Fruit fly (Drosophila melanogaster) whole organism, embryonic: ENCODE measurements around the gene CG43922.

Experiments
- Antp ChIP-seq: fragments of 200-800 bp; sonication (Bioruptor generic); optimal IDR thresholded peaks from 3 replicates; lab custom pipeline; 2016; ENCODE audit warnings: missing biosample characterization, missing genetic modification characterization
- Awh ChIP-seq: fragments of 200-800 bp; sonication (Bioruptor generic); IDR thresholded peaks from 2 replicates; pipeline ENCODE4, ENCODE4 v1.3.6; 2022; ENCODE audit warnings: missing biosample characterization, missing genetic modification characterization
- Blimp-1 ChIP-seq: fragments of 200-800 bp; sonication (Bioruptor generic); optimal IDR thresholded peaks from 3 replicates; lab custom pipeline; 2018; ENCODE audit warnings: missing biosample characterization, missing genetic modification characterization, mild to moderate bottlenecking, moderate library complexity, missing genetic modification reagents
- CG10366 ChIP-seq: fragments of 200-800 bp; sonication (Bioruptor generic); IDR thresholded peaks from 2 replicates; pipeline ENCODE4 v1.3.6; 2022; ENCODE audit warnings: missing biosample characterization, missing genetic modification characterization
- CG11456 ChIP-seq: fragments of 200-800 bp; sonication (Bioruptor generic); IDR thresholded peaks from 3 replicates; pipeline ENCODE4 v1.3.6; 2022; ENCODE audit warnings: missing biosample characterization, missing genetic modification characterization
- CG15269 ChIP-seq: fragments of 200-800 bp; sonication (Bioruptor generic); optimal IDR thresholded peaks from 2 replicates; lab custom pipeline; 2018; ENCODE audit warnings: missing biosample characterization, mild to moderate bottlenecking, missing genetic modification characterization, moderate library complexity
- CG15696 ChIP-seq: fragments of 200-800 bp; sonication (Bioruptor generic); optimal IDR thresholded peaks from 2 replicates; lab custom pipeline; 2019; ENCODE audit warnings: missing biosample characterization, mild to moderate bottlenecking, missing genetic modification characterization, moderate library complexity
- CG1603 ChIP-seq: fragments of 200-800 bp; sonication (Bioruptor generic); optimal IDR thresholded peaks from 2 replicates; lab custom pipeline; 2019; ENCODE audit warnings: missing biosample characterization, mild to moderate bottlenecking, missing genetic modification characterization, moderate library complexity
- CG16779 ChIP-seq: fragments of 200-800 bp; sonication (Bioruptor generic); IDR thresholded peaks from 2 replicates; pipeline ENCODE4 v1.3.6; 2022; ENCODE audit warnings: missing biosample characterization, missing genetic modification characterization
- CG2120 ChIP-seq: fragments of 200-800 bp; sonication (Bioruptor generic); optimal IDR thresholded peaks from 3 replicates; lab custom pipeline; 2016; ENCODE audit warnings: missing biosample characterization, missing genetic modification characterization
- CG2678 ChIP-seq: fragments of 200-800 bp; sonication (Bioruptor generic); optimal IDR thresholded peaks from 3 replicates; lab custom pipeline; 2019; ENCODE audit warnings: missing biosample characterization, mild to moderate bottlenecking, missing genetic modification characterization, moderate library complexity
- CG2712 ChIP-seq: fragments of 200-800 bp; optimal IDR thresholded peaks from 3 replicates; lab custom pipeline; 2019; ENCODE audit warnings: missing biosample characterization, mild to moderate bottlenecking, missing genetic modification characterization, moderate library complexity
- CG2875 ChIP-seq: fragments of 200-800 bp; sonication (Bioruptor generic); optimal IDR thresholded peaks from 2 replicates; lab custom pipeline; 2017; ENCODE audit warnings: missing biosample characterization, mild to moderate bottlenecking, missing genetic modification characterization, missing genetic modification reagents
- CG30403 ChIP-seq: fragments of 200-800 bp; sonication (Bioruptor generic); optimal IDR thresholded peaks from 3 replicates; lab custom pipeline; 2016; ENCODE audit warnings: missing biosample characterization, missing genetic modification characterization
- CG32767 ChIP-seq: fragments of 200-800 bp; sonication (Bioruptor generic); IDR thresholded peaks from 2 replicates; pipeline ENCODE4 v1.3.6; 2022; ENCODE audit warnings: missing biosample characterization, missing genetic modification characterization
- CG3407 ChIP-seq: fragments of 200-800 bp; sonication (Bioruptor generic); optimal IDR thresholded peaks from 2 replicates; lab custom pipeline; 2018; ENCODE audit warnings: missing biosample characterization, mild to moderate bottlenecking, missing genetic modification characterization
- CG34224 ChIP-seq: fragments of 200-800 bp; sonication (Bioruptor generic); IDR thresholded peaks from 3 replicates; pipeline ENCODE4 v1.3.6; 2022; ENCODE audit warnings: missing biosample characterization, missing genetic modification characterization; ENCODE audit not compliant: partially characterized antibody
- CG8359 ChIP-seq: fragments of 200-800 bp; sonication (Bioruptor generic); optimal IDR thresholded peaks from 2 replicates; lab custom pipeline; 2017; ENCODE audit warnings: missing biosample characterization, mild to moderate bottlenecking, missing genetic modification characterization, borderline replicate concordance
- CTCF ChIP-seq: fragments of 200-800 bp; sonication (Bioruptor generic); optimal IDR thresholded peaks from 2 replicates; lab custom pipeline; 2017; ENCODE audit warnings: missing biosample characterization, mild to moderate bottlenecking, missing genetic modification characterization, moderate library complexity
- Dbx ChIP-seq: fragments of 200-800 bp; sonication (Bioruptor generic); IDR thresholded peaks from 3 replicates; pipeline ENCODE4 v1.3.6; 2022; ENCODE audit warnings: missing biosample characterization, missing genetic modification characterization
- Fer3 ChIP-seq: fragments of 200-800 bp; sonication (Bioruptor generic); optimal IDR thresholded peaks from 2 replicates; lab custom pipeline; 2018; ENCODE audit warnings: missing biosample characterization, mild to moderate bottlenecking, missing genetic modification characterization, moderate library complexity
- Hr51 ChIP-seq, 2 experiments: fragments of 200-800 bp; sonication (Bioruptor generic); optimal IDR thresholded peaks; 2 replicates in 1 of 2; 3 replicates in 1 of 2; lab custom pipeline; 2016 to 2018; ENCODE audit warnings: missing biosample characterization in 2 of 2, missing genetic modification characterization in 2 of 2, mild to moderate bottlenecking in 1 of 2, moderate library complexity in 1 of 2
- Myb ChIP-seq: fragments of 200-800 bp; sonication (Bioruptor generic); optimal IDR thresholded peaks from 2 replicates; lab custom pipeline; 2016; ENCODE audit warnings: missing biosample characterization, missing genetic modification characterization
- Oli ChIP-seq: fragments of 200-800 bp; sonication (Bioruptor generic); optimal IDR thresholded peaks from 2 replicates; lab custom pipeline; 2018; ENCODE audit warnings: missing biosample characterization, mild to moderate bottlenecking, missing genetic modification characterization, moderate library complexity
- Opbp ChIP-seq: fragments of 200-800 bp; sonication (Bioruptor generic); IDR thresholded peaks from 3 replicates; pipeline ENCODE4 v1.3.6; 2022; ENCODE audit warnings: missing biosample characterization, missing genetic modification characterization; ENCODE audit not compliant: partially characterized antibody
- Pdp1 ChIP-seq, 2 experiments: fragments of 200-800 bp; sonication (Bioruptor generic); optimal IDR thresholded peaks; 3 replicates each; lab custom pipeline; 2016; ENCODE audit warnings: missing biosample characterization in 2 of 2, missing genetic modification characterization in 2 of 2, mild to moderate bottlenecking in 1 of 2, moderate library complexity in 1 of 2
- Sox100B ChIP-seq: fragments of 200-800 bp; sonication (Bioruptor generic); optimal IDR thresholded peaks from 3 replicates; lab custom pipeline; 2018; ENCODE audit warnings: missing biosample characterization, mild to moderate bottlenecking, missing genetic modification characterization
- TFAM ChIP-seq: fragments of 200-800 bp; sonication (Bioruptor generic); optimal IDR thresholded peaks from 2 replicates; lab custom pipeline; 2017; ENCODE audit warnings: missing biosample characterization, missing genetic modification characterization, inconsistent platforms
- Trl ChIP-seq, 3 experiments: fragments of >200 bp in 2 of 3; fragments of 200-800 bp in 1 of 3; sonication (Bioruptor generic) in 1 of 3; optimal IDR thresholded peaks; 2 replicates in 1 of 3; 3 replicates in 2 of 3; lab custom pipeline; 2016 to 2017; ENCODE audit warnings: missing biosample characterization in 1 of 3, missing genetic modification characterization in 1 of 3
- ab ChIP-seq: fragments of 200-800 bp; sonication (Bioruptor generic); optimal IDR thresholded peaks from 2 replicates; lab custom pipeline; 2016; ENCODE audit warnings: missing biosample characterization, missing genetic modification characterization
- chif ChIP-seq, 2 experiments: fragments of 200-800 bp; sonication (Bioruptor generic); optimal IDR thresholded peaks; 3 replicates each; lab custom pipeline; 2016; ENCODE audit warnings: missing biosample characterization in 2 of 2, missing genetic modification characterization in 2 of 2
- crp ChIP-seq, 2 experiments: fragments of 200-800 bp; sonication (Bioruptor generic); optimal IDR thresholded peaks; 2 replicates in 1 of 2; 3 replicates in 1 of 2; lab custom pipeline; 2017; ENCODE audit warnings: missing biosample characterization in 2 of 2, missing genetic modification characterization in 2 of 2, mild to moderate bottlenecking in 1 of 2, moderate library complexity in 1 of 2
- dm ChIP-seq: fragments of 200-800 bp; sonication (Bioruptor generic); optimal IDR thresholded peaks from 3 replicates; lab custom pipeline; 2016; ENCODE audit warnings: missing biosample characterization, missing genetic modification characterization
- dpn ChIP-seq, 2 experiments: fragments of 200-800 bp; sonication (Bioruptor generic); optimal IDR thresholded peaks; 3 replicates each; lab custom pipeline; 2016; ENCODE audit warnings: missing biosample characterization in 2 of 2, missing genetic modification characterization in 2 of 2
- fd96Cb ChIP-seq: fragments of 200-800 bp; sonication (Bioruptor generic); optimal IDR thresholded peaks from 2 replicates; lab custom pipeline; 2018; ENCODE audit warnings: missing biosample characterization, mild to moderate bottlenecking, missing genetic modification characterization, moderate library complexity
- gfzf ChIP-seq: fragments of 200-800 bp; sonication (Bioruptor generic); optimal IDR thresholded peaks from 2 replicates; lab custom pipeline; 2016; ENCODE audit warnings: missing biosample characterization, mild to moderate bottlenecking, missing genetic modification characterization, moderate library complexity
- kni ChIP-seq: fragments of 200-800 bp; sonication (Bioruptor generic); optimal IDR thresholded peaks from 3 replicates; lab custom pipeline; 2017; ENCODE audit warnings: mild to moderate bottlenecking, missing biosample characterization, missing genetic modification reagents, missing genetic modification characterization
- pros ChIP-seq: fragments of 200-800 bp; sonication (Bioruptor generic); optimal IDR thresholded peaks from 3 replicates; lab custom pipeline; 2019; ENCODE audit warnings: missing biosample characterization, mild to moderate bottlenecking, missing genetic modification characterization, moderate library complexity
- pzg ChIP-seq: fragments of 200-800 bp; sonication (Bioruptor generic); optimal IDR thresholded peaks from 3 replicates; lab custom pipeline; 2018; ENCODE audit warnings: missing biosample characterization, mild to moderate bottlenecking, missing genetic modification characterization, moderate library complexity
- run ChIP-seq: fragments of 200-800 bp; sonication (Bioruptor generic); optimal IDR thresholded peaks from 3 replicates; lab custom pipeline; 2018; ENCODE audit warnings: missing biosample characterization, mild to moderate bottlenecking, missing genetic modification characterization
- seq ChIP-seq: fragments of 200-800 bp; sonication (Bioruptor generic); IDR thresholded peaks from 2 replicates; pipeline ENCODE4 v1.3.6; 2022; ENCODE audit warnings: missing biosample characterization, missing genetic modification characterization
- sim ChIP-seq: fragments of 200-800 bp; sonication (Bioruptor generic); IDR thresholded peaks from 2 replicates; pipeline ENCODE4 v1.3.6; 2022; ENCODE audit warnings: missing biosample characterization, missing genetic modification characterization
- sisA ChIP-seq: fragments of 200-800 bp; sonication (Bioruptor generic); IDR thresholded peaks from 2 replicates; pipeline ENCODE4 v1.3.6; 2022; ENCODE audit warnings: missing biosample characterization, missing genetic modification characterization
- so ChIP-seq: fragments of 200-800 bp; sonication (Bioruptor generic); IDR thresholded peaks from 3 replicates; pipeline ENCODE4 v1.3.6; 2022; ENCODE audit warnings: missing biosample characterization, missing genetic modification characterization
- tx ChIP-seq: fragments of 200-800 bp; sonication (Bioruptor generic); optimal IDR thresholded peaks from 2 replicates; lab custom pipeline; 2016; ENCODE audit warnings: missing biosample characterization, missing genetic modification characterization
- wek ChIP-seq: fragments of 200-800 bp; sonication (Bioruptor generic); optimal IDR thresholded peaks from 3 replicates; lab custom pipeline; 2018; ENCODE audit warnings: missing biosample characterization, mild to moderate bottlenecking, missing genetic modification characterization, moderate library complexity
- zfh2 ChIP-seq: fragments of 200-800 bp; sonication (Bioruptor generic); optimal IDR thresholded peaks from 2 replicates; lab custom pipeline; 2016; ENCODE audit warnings: missing biosample characterization, missing genetic modification characterization

The CG43922 gene

DNA sequence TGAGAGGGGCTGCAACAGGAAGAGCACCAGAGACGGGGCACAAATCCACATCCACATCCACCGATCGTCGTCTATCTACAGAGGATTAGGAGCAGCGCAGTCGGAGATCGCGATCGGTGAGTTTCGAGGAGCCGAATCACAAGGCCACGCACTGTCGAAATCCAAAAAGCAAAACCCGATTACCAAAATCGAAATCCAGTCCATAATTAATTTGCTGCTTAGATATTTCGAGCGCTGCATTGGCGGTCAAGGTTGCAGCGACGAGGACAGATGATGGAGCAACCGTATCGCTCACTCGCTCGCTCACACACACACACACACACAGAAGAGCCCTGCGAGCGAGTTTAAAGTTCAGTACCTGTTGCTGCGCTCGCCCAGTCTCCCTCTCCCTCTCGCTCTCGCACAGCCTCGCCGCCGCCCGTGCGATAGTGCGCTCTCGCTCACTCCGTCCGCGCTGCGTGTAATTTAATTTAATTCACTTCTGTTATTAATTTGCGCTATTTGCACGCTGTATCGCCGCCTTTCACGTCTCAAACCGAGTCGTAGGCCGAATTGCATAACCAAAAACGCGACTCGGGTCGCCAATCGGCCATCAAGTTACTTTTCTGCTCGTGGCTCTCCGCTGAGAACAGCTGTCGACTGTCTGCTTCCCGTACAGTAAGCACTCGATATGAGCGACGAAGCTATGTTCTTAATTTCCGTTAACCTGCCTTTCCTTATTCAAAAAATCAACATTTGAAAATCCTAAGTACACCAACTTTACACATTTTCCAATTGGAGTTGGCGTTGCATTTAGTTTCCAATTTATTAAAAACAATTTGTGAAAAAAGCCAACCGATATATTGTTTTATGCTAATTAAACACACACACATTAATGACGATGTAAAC is 30.7 kb upstream of the CG43922 start (continued):
- TF ChIP-seq CG34224 (no peak; the same call in 2 of the 3 replicates), CG15696 (tag; lab: Kevin White, UChicago) (no peak), CG2712 (tag; lab: Kevin White, UChicago) (peak; percentile 22), gfzf (GFP tag; lab: Kevin White, UChicago) (no peak), CG3407 (GFP tag; lab: Kevin White, UChicago) (no peak), so (GFP tag; lab: Robert Waterston, UW) (no peak), CG2120 (peak; percentile 71), dpn (GFP tag; optimal IDR thresholded peaks at IDR 0.05; lab: Kevin White, UChicago) (peak; percentile 9 to 52), seq (GFP tag; lab: Robert Waterston, UW) (0 out of 2 replicates have a peak, but pooled peaks have one; percentile 51), Dbx (GFP tag; lab: Robert Waterston, UW) (peak; percentile 51; the same call in 2 of the 3 replicates), dm (GFP tag; lab: Kevin White, UChicago) (peak; percentile 18), CG1603 (tag; lab: Kevin White, UChicago) (peak; percentile 52), Antp (GFP tag; lab: Kevin White, UChicago) (peak; percentile 34), CG11456 (peak; percentile 34; the same call in 1 of the 3 replicates), CTCF (GFP tag; lab: Kevin White, UChicago) (no peak), CG15269 (tag; lab: Kevin White, UChicago) (peak; percentile 49), Fer3 (peak; percentile 46), Sox100B (GFP tag; lab: Kevin White, UChicago) (no peak), CG8359 (GFP tag; lab: Kevin White, UChicago) (no peak), sim (no peak), Hr51 (GFP tag; optimal IDR thresholded peaks at IDR 0.05; lab: Kevin White, UChicago) (peak; percentile 3 to 44), wek (no peak), pzg (GFP tag; lab: Kevin White, UChicago) (no peak), zfh2 (GFP tag; lab: Kevin White, UChicago) (peak; percentile 53), pros (GFP tag; lab: Kevin White, UChicago) (peak; percentile 32), Myb (GFP tag; lab: Kevin White, UChicago) (peak; percentile 11), TFAM (GFP tag; lab: Kevin White, UChicago) (no peak), chif (GFP tag; optimal IDR thresholded peaks at IDR 0.05; lab: Kevin White, UChicago) (peak in 1 of 2 experiments; percentile 63), Blimp-1 (peak; percentile 8), CG2875 (no peak), sisA (no peak), Pdp1 (GFP tag; optimal IDR thresholded peaks at IDR 0.05; lab: Kevin White, UChicago) (peak; percentile 54 to 86), run (no peak), CG32767 (peak; percentile 60; the same call in 1 of the 2 replicates), Awh (GFP tag; lab: Robert Waterston, UW) (peak; percentile 12; the same call in 1 of the 2 replicates), kni (GFP tag; lab: Kevin White, UChicago) (peak; percentile 97), tx (GFP tag; lab: Kevin White, UChicago) (peak; percentile 44), CG16779 (GFP tag; lab: Robert Waterston, UW) (no peak), Opbp (GFP tag; lab: Robert Waterston, UW) (no peak), Trl (optimal IDR thresholded peaks at IDR 0.05; lab: Kevin White, UChicago) (peak; percentile 55 to 66), Trl (GFP tag; optimal IDR thresholded peaks at IDR 0.05; lab: Kevin White, UChicago) (peak; percentile 38), CG10366 (GFP tag; lab: Robert Waterston, UW) (no peak), Oli (tag; lab: Kevin White, UChicago) (peak; percentile 31), fd96Cb (tag; lab: Kevin White, UChicago) (peak; percentile 41), ab (GFP tag; lab: Kevin White, UChicago) (no peak), CG30403 (peak; percentile 56), CG2678 (tag; lab: Kevin White, UChicago) (peak; percentile 51), crp (GFP tag; optimal IDR thresholded peaks at IDR 0.05; lab: Kevin White, UChicago) (peak in 1 of 2 experiments; percentile 44)
